Worm (Caenorhabditis elegans) whole organism, early embryonic: Measurements from ENCODE around the gene T02G5.7.

ENCODE experiments used
- B0310.2 ChIP-seq: sonication (generic microtip); optimal IDR thresholded peaks from 2 replicates; lab custom pipeline; 2016; ENCODE audit warnings: mild to moderate bottlenecking, missing genetic modification characterization, missing compliant biosample characterization
- F13C5.2 ChIP-seq: sonication (generic microtip); optimal IDR thresholded peaks from 2 replicates; lab custom pipeline; 2017; ENCODE audit warnings: mild to moderate bottlenecking, missing genetic modification characterization, inconsistent platforms, missing compliant biosample characterization
- aly-1 ChIP-seq: sonication (generic microtip); optimal IDR thresholded peaks from 2 replicates; lab custom pipeline; 2016; ENCODE audit warnings: missing genetic modification characterization, missing compliant biosample characterization
- ama-1 ChIP-seq: fragments of 150-350 bp; optimal IDR thresholded peaks from 2 replicates; lab custom pipeline; 2014
- ceh-13 ChIP-seq: fragments of 200-800 bp; sonication (Bioruptor generic); optimal IDR thresholded peaks from 2 replicates; lab custom pipeline; 2018; ENCODE audit warnings: mild to moderate bottlenecking, missing genetic modification characterization, missing compliant biosample characterization
- ceh-36 ChIP-seq: sonication (generic microtip); optimal IDR thresholded peaks from 2 replicates; lab custom pipeline; 2016; ENCODE audit warnings: missing genetic modification characterization, inconsistent platforms, missing compliant biosample characterization
- ets-7 ChIP-seq: sonication (generic microtip); optimal IDR thresholded peaks from 2 replicates; lab custom pipeline; 2016; ENCODE audit warnings: missing genotype, missing genetic modification characterization, missing compliant biosample characterization
- flt-1 ChIP-seq: fragments of 200-800 bp; sonication (Bioruptor generic); IDR thresholded peaks from 2 replicates; pipeline ENCODE4 v1.3.6; 2022; ENCODE audit warnings: missing genetic modification characterization, missing compliant biosample characterization
- hmbx-1 ChIP-seq: sonication (generic microtip); optimal IDR thresholded peaks from 2 replicates; lab custom pipeline; 2016; ENCODE audit warnings: mild to moderate bottlenecking, missing genetic modification characterization, missing compliant biosample characterization
- hmg-4 ChIP-seq: fragments of 200-800 bp; sonication (Bioruptor generic); optimal IDR thresholded peaks from 2 replicates; lab custom pipeline; 2018; ENCODE audit warnings: mild to moderate bottlenecking, missing genetic modification characterization, missing compliant biosample characterization
- hnd-1 ChIP-seq: sonication (generic microtip); optimal IDR thresholded peaks from 2 replicates; lab custom pipeline; 2016; ENCODE audit warnings: missing genetic modification characterization, missing compliant biosample characterization
- pes-1 ChIP-seq: fragments of 200-800 bp; sonication (Bioruptor generic); IDR thresholded peaks from 2 replicates; pipeline ENCODE4 v1.3.6; 2022; ENCODE audit warnings: missing genetic modification reagents, missing genetic modification characterization, missing compliant biosample characterization
- scrt-1 ChIP-seq: fragments of 200-800 bp; sonication (Bioruptor generic); IDR thresholded peaks from 2 replicates; pipeline ENCODE4 v1.3.6; 2022; ENCODE audit warnings: missing genetic modification characterization, missing compliant biosample characterization
- sea-1 ChIP-seq: fragments of 200-800 bp; sonication (Bioruptor generic); conservative IDR thresholded peaks from 2 replicates; pipeline ENCODE4 v1.3.6; 2022; ENCODE audit warnings: missing genetic modification characterization, missing compliant biosample characterization
- tbx-11 ChIP-seq: fragments of 200-800 bp; sonication (Bioruptor generic); IDR thresholded peaks from 2 replicates; pipeline ENCODE4 v1.3.6; 2022; ENCODE audit warnings: missing genetic modification characterization, missing compliant biosample characterization
- tbx-37 ChIP-seq: fragments of 200-800 bp; sonication (Bioruptor generic); conservative IDR thresholded peaks from 2 replicates; pipeline ENCODE4 v1.3.6; 2022; ENCODE audit warnings: missing genetic modification reagents, missing genetic modification characterization, missing compliant biosample characterization
- tra-4 ChIP-seq: sonication (generic microtip); optimal IDR thresholded peaks from 2 replicates; lab custom pipeline; 2017; ENCODE audit warnings: missing genetic modification characterization, missing compliant biosample characterization

T02G5.7 gene

DNA sequence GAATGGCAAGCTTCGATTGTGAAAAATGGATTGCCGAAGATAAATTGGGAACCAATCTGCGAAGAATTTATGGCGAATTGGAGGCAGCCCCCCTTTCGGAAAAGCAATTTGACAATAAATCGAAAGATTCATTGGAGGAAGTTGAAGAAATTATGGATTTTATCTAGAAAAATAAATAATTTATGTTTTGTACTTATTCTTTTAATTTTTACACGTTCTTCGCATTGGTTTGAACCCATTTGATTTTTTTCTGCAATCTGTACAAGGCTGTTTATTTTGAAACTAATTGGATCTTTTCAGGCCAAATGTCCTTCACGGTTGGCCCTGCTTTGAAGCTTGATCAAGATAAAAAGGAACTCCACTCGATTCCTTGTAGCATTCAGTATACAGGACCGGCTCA lies 22.4 kb upstream of the T02G5.7 start, which contains the start of gene ZK1127.13:
Gene ZK1127.13, plus strand, starts transcription at position 301 of the 400 bp plus-strand sequence.
- TF ChIP-seq F13C5.2 (tag; lab: Kevin White, UChicago) (no peak), ets-7 (tag; lab: Kevin White, UChicago) (no peak), ceh-13 (GFP tag; lab: Kevin White, UChicago) (no peak), tbx-37 (no peak), aly-1 (tag; lab: Kevin White, UChicago) (no peak), pes-1 (GFP tag; lab: Robert Waterston, UW) (no peak), tra-4 (tag; lab: Kevin White, UChicago) (no peak), ama-1 (lab: Kevin White, UChicago) (no peak), hmbx-1 (tag; lab: Kevin White, UChicago) (no peak), hnd-1 (tag; lab: Kevin White, UChicago) (no peak), sea-1 (GFP tag; lab: Robert Waterston, UW) (no peak), scrt-1 (GFP tag; lab: Robert Waterston, UW) (no peak), hmg-4 (GFP tag; lab: Kevin White, UChicago) (no peak), tbx-11 (GFP tag; lab: Robert Waterston, UW) (no peak), B0310.2 (tag; lab: Kevin White, UChicago) (no peak), ceh-36 (tag; lab: Kevin White, UChicago) (no peak), flt-1 (GFP tag; lab: Robert Waterston, UW) (no peak)

DNA sequence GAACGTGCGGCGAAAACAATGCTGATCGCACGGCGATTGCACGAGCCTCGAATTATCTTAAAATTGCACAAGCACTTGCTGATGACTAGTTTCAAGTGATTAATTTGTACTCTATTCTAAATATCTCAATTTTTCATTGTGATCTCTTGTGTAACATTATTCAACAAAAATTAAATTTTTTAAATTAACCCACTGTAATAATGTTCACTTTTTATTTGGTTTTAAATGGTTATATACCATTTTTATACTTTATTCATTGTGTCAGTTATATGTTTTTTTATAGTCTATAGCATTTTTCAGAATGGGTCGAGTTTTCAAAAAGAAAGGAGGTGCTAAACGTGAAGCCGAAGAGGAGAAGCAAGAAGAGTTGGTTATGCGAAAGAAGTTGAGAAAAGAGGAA lies 21.8 kb upstream of the T02G5.7 start, which contains the start of gene ZK1127.4:
Gene ZK1127.4, plus strand, starts transcription at position 301 of the 400 bp plus-strand sequence.
- TF ChIP-seq flt-1 (GFP tag; lab: Robert Waterston, UW) = no peak

DNA sequence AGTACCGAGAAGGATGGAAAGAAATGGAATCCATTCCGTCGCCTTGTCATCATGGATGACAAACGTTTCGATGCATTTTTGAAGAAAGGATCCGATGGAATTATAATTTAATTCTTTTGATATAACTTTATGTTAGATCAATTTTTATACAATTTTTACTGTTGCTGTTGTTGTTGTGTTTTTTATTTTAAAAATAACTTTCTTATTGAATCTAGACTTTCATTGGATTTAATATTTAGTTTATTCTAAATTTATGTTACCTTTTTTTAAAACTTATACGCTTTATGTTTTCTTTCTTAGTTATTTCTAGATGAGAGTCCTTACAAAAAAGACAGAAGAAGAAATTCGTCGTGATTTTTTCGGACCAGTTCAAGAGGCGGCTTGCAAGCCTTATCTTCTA lies 20.4 kb upstream of the T02G5.7 start, which contains the start of gene ZK1127.3:
Gene ZK1127.3, plus strand, starts transcription at position 301 of the 400 bp plus-strand sequence.
- TF ChIP-seq ceh-13 (GFP tag; lab: Kevin White, UChicago) (no peak), B0310.2 (tag; lab: Kevin White, UChicago) (no peak), tbx-11 (GFP tag; lab: Robert Waterston, UW) (no peak), F13C5.2 (tag; lab: Kevin White, UChicago) (no peak), ets-7 (tag; lab: Kevin White, UChicago) (no peak), ceh-36 (tag; lab: Kevin White, UChicago) (no peak), scrt-1 (GFP tag; lab: Robert Waterston, UW) (no peak)

DNA sequence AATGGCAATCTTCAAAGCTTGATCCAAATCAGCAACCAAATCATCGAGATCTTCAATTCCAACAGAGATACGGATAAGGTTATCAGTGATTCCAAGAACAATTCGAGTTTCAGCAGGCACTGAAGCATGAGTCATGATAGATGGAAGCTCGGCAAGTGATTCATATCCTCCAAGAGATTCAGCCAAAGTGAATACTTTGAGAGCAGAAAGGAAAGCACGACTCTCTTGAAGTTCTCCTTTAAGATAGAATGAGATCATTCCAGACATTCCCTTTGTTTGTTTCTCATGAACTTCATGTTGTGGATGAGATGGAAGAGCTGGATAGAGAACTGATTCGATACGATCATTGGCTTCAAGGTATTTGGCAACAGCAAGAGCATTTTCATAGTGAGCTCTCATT lies 19.1 kb upstream of the T02G5.7 start:
- TF ChIP-seq scrt-1 (GFP tag; lab: Robert Waterston, UW) (no peak), F13C5.2 (tag; lab: Kevin White, UChicago) (no peak), tbx-11 (GFP tag; lab: Robert Waterston, UW) (no peak), hnd-1 (tag; lab: Kevin White, UChicago) (no peak), ama-1 (lab: Kevin White, UChicago) (no peak), flt-1 (GFP tag; lab: Robert Waterston, UW) (no peak), ceh-36 (tag; lab: Kevin White, UChicago) (no peak), tra-4 (tag; lab: Kevin White, UChicago) (no peak), B0310.2 (tag; lab: Kevin White, UChicago) (no peak), sea-1 (GFP tag; lab: Robert Waterston, UW) (no peak), ceh-13 (GFP tag; lab: Kevin White, UChicago) (no peak), hmg-4 (GFP tag; lab: Kevin White, UChicago) (no peak), ets-7 (tag; lab: Kevin White, UChicago) (no peak), aly-1 (tag; lab: Kevin White, UChicago) (no peak), pes-1 (GFP tag; lab: Robert Waterston, UW) (no peak), hmbx-1 (tag; lab: Kevin White, UChicago) (no peak), tbx-37 (no peak)

DNA sequence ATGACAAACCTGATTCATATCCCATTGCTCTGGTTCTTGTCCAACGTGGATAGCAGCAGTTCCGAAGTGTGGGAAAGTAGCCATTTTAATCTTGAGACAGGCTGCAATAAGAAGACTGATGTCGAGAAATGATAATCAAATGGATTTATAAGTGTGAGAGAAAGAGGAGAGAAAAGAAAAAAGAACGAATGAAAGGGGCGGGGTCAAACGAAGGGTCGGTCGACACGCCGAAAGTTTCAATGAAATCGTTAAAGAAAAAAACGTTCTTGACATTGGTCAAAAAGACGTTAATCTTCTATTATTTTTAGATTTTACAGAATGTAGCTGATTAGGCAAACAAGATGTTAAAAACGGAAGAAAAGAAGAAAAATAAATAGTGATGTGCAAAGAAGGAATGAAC lies 17.6 kb upstream of the T02G5.7 start, which contains the start of gene cth-2:
Gene cth-2, minus strand, starts transcription at position 101 of the 400 bp plus-strand sequence.
- no peak for TF ChIP-seq tbx-11 (GFP tag; lab: Robert Waterston, UW)
- TF ChIP-seq B0310.2 (tag; lab: Kevin White, UChicago) = no peak

DNA sequence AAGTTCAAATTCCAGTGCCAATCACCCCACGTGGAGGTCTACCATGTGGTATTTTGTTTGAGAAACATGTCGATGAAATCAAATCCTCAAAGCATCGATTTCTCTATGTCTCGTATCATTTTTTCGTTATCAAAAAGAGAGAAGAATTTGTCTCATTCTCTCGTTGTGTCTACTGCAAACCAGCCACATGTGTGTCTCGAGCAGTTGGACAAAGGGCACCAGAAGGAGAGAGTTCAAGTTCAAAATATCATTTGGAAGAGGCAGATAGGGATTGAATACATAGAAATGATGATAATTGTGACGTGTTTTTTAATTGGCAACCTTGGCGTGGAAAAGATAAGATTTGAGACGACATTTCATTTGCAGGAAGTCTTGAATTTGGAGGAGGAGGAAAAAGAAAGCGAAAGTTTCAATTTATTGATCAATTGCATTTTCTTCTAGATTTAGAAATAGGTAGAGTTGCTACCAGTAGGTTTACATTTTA lies 16.1 kb upstream of the T02G5.7 start:
- TF ChIP-seq hmbx-1 (tag; lab: Kevin White, UChicago) (no peak), pes-1 (GFP tag; lab: Robert Waterston, UW) (no peak), ceh-36 (tag; lab: Kevin White, UChicago) (no peak), hnd-1 (tag; lab: Kevin White, UChicago) (no peak), hmg-4 (GFP tag; lab: Kevin White, UChicago) (no peak), scrt-1 (GFP tag; lab: Robert Waterston, UW) (no peak), sea-1 (GFP tag; lab: Robert Waterston, UW) (no peak), tbx-11 (GFP tag; lab: Robert Waterston, UW) (no peak), F13C5.2 (tag; lab: Kevin White, UChicago) (no peak), flt-1 (GFP tag; lab: Robert Waterston, UW) (no peak), aly-1 (tag; lab: Kevin White, UChicago) (no peak), ceh-13 (GFP tag; lab: Kevin White, UChicago) (no peak), B0310.2 (tag; lab: Kevin White, UChicago) (no peak), tra-4 (tag; lab: Kevin White, UChicago) (no peak), ets-7 (tag; lab: Kevin White, UChicago) (no peak), ama-1 (lab: Kevin White, UChicago) (no peak), tbx-37 (no peak)

DNA sequence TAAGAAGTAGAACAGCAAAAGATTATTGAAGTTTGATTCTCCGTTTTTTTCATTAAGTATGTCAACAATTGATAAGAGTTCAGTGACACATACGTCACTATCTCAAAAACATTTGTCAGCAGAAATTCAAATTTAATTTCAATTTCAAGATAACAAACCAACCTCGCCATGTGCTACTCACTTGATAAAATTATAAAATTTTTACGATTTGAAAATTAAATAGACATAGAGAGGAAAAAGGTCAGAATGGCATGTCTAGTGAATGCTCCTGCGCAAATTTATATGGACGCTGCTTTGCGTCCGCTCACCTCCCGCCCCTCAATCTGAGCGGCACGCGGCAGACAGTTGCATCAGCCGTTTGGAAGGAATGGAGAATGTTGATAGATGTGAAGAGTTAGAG lies 15.2 kb upstream of the T02G5.7 start:
- TF ChIP-seq hnd-1 (tag; lab: Kevin White, UChicago) = no peak
- no peak for TF ChIP-seq hmbx-1 (tag; lab: Kevin White, UChicago)
- TF ChIP-seq aly-1 (tag; lab: Kevin White, UChicago) = no peak
- TF ChIP-seq pes-1 (GFP tag; lab: Robert Waterston, UW) = no peak
- TF ChIP-seq sea-1 (GFP tag; lab: Robert Waterston, UW) = no peak
- no peak for TF ChIP-seq ets-7 (tag; lab: Kevin White, UChicago)
